Worm (Caenorhabditis elegans) whole organism, L1 larva: ENCODE measurements around the gene Y66C5A.1.

Experiments used
- C04F5.9 ChIP-seq: sonication (generic microtip); optimal IDR thresholded peaks from 2 replicates; lab custom pipeline; 2016; ENCODE audit warnings: missing genetic modification characterization, missing compliant biosample characterization
- C34B4.2 ChIP-seq: sonication (generic microtip); optimal IDR thresholded peaks from 2 replicates; lab custom pipeline; 2017; ENCODE audit warnings: mild to moderate bottlenecking, missing genetic modification characterization, missing compliant biosample characterization
- F16B12.6 ChIP-seq: fragments of 150-350 bp; optimal IDR thresholded peaks from 2 replicates; lab custom pipeline; 2014; ENCODE audit warnings: missing biosample characterization, missing genetic modification characterization
- Y116A8C.19 ChIP-seq: sonication (generic microtip); optimal IDR thresholded peaks from 2 replicates; lab custom pipeline; 2016; ENCODE audit warnings: missing compliant biosample characterization, missing genetic modification characterization, borderline replicate concordance
- aha-1 ChIP-seq: fragments of 150-350 bp; optimal IDR thresholded peaks from 2 replicates; lab custom pipeline; 2014; ENCODE audit warnings: missing biosample characterization, missing genetic modification characterization
- alr-1 ChIP-seq: fragments of 200-800 bp; sonication (Bioruptor generic); optimal IDR thresholded peaks from 2 replicates; lab custom pipeline; 2018; ENCODE audit warnings: borderline replicate concordance, mild to moderate bottlenecking, missing genetic modification characterization, missing compliant biosample characterization
- aly-2 ChIP-seq: fragments of 150-350 bp; optimal IDR thresholded peaks from 2 replicates; lab custom pipeline; 2014; ENCODE audit warnings: missing biosample characterization, missing genetic modification characterization
- ama-1 ChIP-seq: fragments of 150-350 bp; optimal IDR thresholded peaks from 2 replicates; lab custom pipeline; 2014
- ceh-63 ChIP-seq: fragments of 200-800 bp; sonication (Bioruptor generic); optimal IDR thresholded peaks from 2 replicates; lab custom pipeline; 2018; ENCODE audit warnings: mild to moderate bottlenecking, missing genetic modification characterization, missing compliant biosample characterization
- ceh-90 ChIP-seq: sonication (generic microtip); optimal IDR thresholded peaks from 2 replicates; lab custom pipeline; 2016; ENCODE audit warnings: missing genetic modification characterization, missing compliant biosample characterization
- efl-1 ChIP-seq, 4 experiments: fragments of 150-350 bp; optimal IDR thresholded peaks in 3 of 4; peaks in 1 of 4; 1 replicate in 1 of 4; 2 replicates in 3 of 4; lab custom pipeline; 2014; ENCODE audit warnings: missing biosample characterization in 2 of 4, missing genetic modification characterization in 2 of 4, missing genetic modification reagents in 2 of 4
- efl-3 ChIP-seq: fragments of 200-800 bp; sonication (Bioruptor generic); optimal IDR thresholded peaks from 2 replicates; lab custom pipeline; 2018; ENCODE audit warnings: mild to moderate bottlenecking, missing genetic modification characterization, missing compliant biosample characterization
- egl-27 ChIP-seq, 2 experiments: fragments of 150-350 bp in 1 of 2; sonication (generic microtip); optimal IDR thresholded peaks; 3 replicates each; lab custom pipeline; 2017 to 2018; ENCODE audit warnings: missing biosample characterization in 2 of 2, missing genetic modification characterization in 2 of 2, missing genetic modification reagents in 2 of 2
- elt-2 ChIP-seq: sonication (generic microtip); optimal IDR thresholded peaks from 2 replicates; lab custom pipeline; 2016; ENCODE audit warnings: missing genetic modification characterization, mild to moderate bottlenecking, inconsistent platforms, missing compliant biosample characterization, missing genetic modification reagents
- ets-5 ChIP-seq: fragments of 200-800 bp; sonication (Bioruptor generic); IDR thresholded peaks from 2 replicates; pipeline ENCODE4 v1.3.6; 2022; ENCODE audit warnings: missing genetic modification characterization, missing compliant biosample characterization
- fkh-4 ChIP-seq: sonication (generic microtip); optimal IDR thresholded peaks from 2 replicates; lab custom pipeline; 2016; ENCODE audit warnings: missing compliant biosample characterization, missing genetic modification characterization, borderline replicate concordance
- fkh-8 ChIP-seq: sonication (generic microtip); optimal IDR thresholded peaks from 2 replicates; lab custom pipeline; 2016; ENCODE audit warnings: mild to moderate bottlenecking, missing genetic modification characterization, missing compliant biosample characterization
- fos-1 ChIP-seq: fragments of 150-350 bp; optimal IDR thresholded peaks from 2 replicates; lab custom pipeline; 2014; ENCODE audit warnings: missing biosample characterization, missing genetic modification characterization
- irx-1 ChIP-seq: sonication (generic microtip); optimal IDR thresholded peaks from 2 replicates; lab custom pipeline; 2016; ENCODE audit warnings: missing genetic modification characterization, missing compliant biosample characterization
- lin-15B ChIP-seq: fragments of 150-350 bp; sonication (generic microtip); optimal IDR thresholded peaks from 3 replicates; lab custom pipeline; 2014; ENCODE audit warnings: missing biosample characterization, missing genetic modification characterization
- lir-3 ChIP-seq: sonication (generic microtip); optimal IDR thresholded peaks from 2 replicates; lab custom pipeline; 2016; ENCODE audit warnings: mild to moderate bottlenecking, missing genetic modification characterization, moderate library complexity, missing compliant biosample characterization; ENCODE audit not compliant: poor library complexity
- lsy-2 ChIP-seq, 2 experiments: fragments of 150-350 bp; optimal IDR thresholded peaks; 2 replicates each; lab custom pipeline; 2014; ENCODE audit warnings: missing biosample characterization in 2 of 2, missing genetic modification characterization in 2 of 2
- mdl-1 ChIP-seq, 2 experiments: fragments of 150-350 bp; optimal IDR thresholded peaks; 2 replicates each; lab custom pipeline; 2014 to 2017; ENCODE audit warnings: missing biosample characterization in 2 of 2, missing genetic modification characterization in 2 of 2, inconsistent platforms in 1 of 2
- nhr-11 ChIP-seq: fragments of 150-350 bp; optimal IDR thresholded peaks from 2 replicates; lab custom pipeline; 2014; ENCODE audit warnings: missing biosample characterization, missing genetic modification characterization
- nhr-12 ChIP-seq: sonication (generic microtip); optimal IDR thresholded peaks from 2 replicates; lab custom pipeline; 2017; ENCODE audit warnings: missing biosample characterization, missing genetic modification characterization
- nhr-20 ChIP-seq: sonication (generic microtip); optimal IDR thresholded peaks from 2 replicates; lab custom pipeline; 2016; ENCODE audit warnings: mild to moderate bottlenecking, missing genetic modification characterization, missing compliant biosample characterization
- nhr-237 ChIP-seq: fragments of 150-350 bp; optimal IDR thresholded peaks from 2 replicates; lab custom pipeline; 2014; ENCODE audit warnings: missing biosample characterization, missing genetic modification characterization
- nhr-47 ChIP-seq: sonication (generic microtip); optimal IDR thresholded peaks from 2 replicates; lab custom pipeline; 2016; ENCODE audit warnings: mild to moderate bottlenecking, missing genetic modification characterization, moderate library complexity, missing compliant biosample characterization
- nhr-84 ChIP-seq: sonication (generic microtip); optimal IDR thresholded peaks from 2 replicates; lab custom pipeline; 2017; ENCODE audit warnings: missing biosample characterization, missing genetic modification characterization
- nhr-85 ChIP-seq: sonication (generic microtip); peaks from one replicate; lab custom pipeline; 2016; ENCODE audit warnings: missing genetic modification characterization, inconsistent platforms, missing compliant biosample characterization
- pag-3 ChIP-seq: sonication (generic microtip); optimal IDR thresholded peaks from 2 replicates; lab custom pipeline; 2017; ENCODE audit warnings: missing genetic modification characterization, mild to moderate bottlenecking, missing compliant biosample characterization, antibody characterized with exemption, borderline replicate concordance; ENCODE audit not compliant: insufficient read depth
- pax-3 ChIP-seq: fragments of 200-800 bp; sonication (Bioruptor generic); optimal IDR thresholded peaks from 2 replicates; lab custom pipeline; 2018; ENCODE audit warnings: mild to moderate bottlenecking, missing genetic modification characterization, moderate library complexity, missing compliant biosample characterization
- pqm-1 ChIP-seq: sonication (generic microtip); optimal IDR thresholded peaks from 3 replicates; lab custom pipeline; 2017; ENCODE audit warnings: missing biosample characterization, missing genetic modification characterization
- rnt-1 ChIP-seq: sonication (generic microtip); optimal IDR thresholded peaks from 2 replicates; lab custom pipeline; 2016; ENCODE audit warnings: mild to moderate bottlenecking, missing genetic modification characterization, moderate library complexity, missing compliant biosample characterization
- skn-1 ChIP-seq: fragments of 150-350 bp; optimal IDR thresholded peaks from 2 replicates; lab custom pipeline; 2014; ENCODE audit warnings: missing biosample characterization, missing genetic modification characterization
- snu-23 ChIP-seq: sonication (generic microtip); optimal IDR thresholded peaks from 2 replicates; lab custom pipeline; 2016; ENCODE audit warnings: missing genetic modification characterization, missing compliant biosample characterization
- sox-4 ChIP-seq: sonication (generic microtip); optimal IDR thresholded peaks from 2 replicates; lab custom pipeline; 2016; ENCODE audit warnings: missing genetic modification characterization, missing compliant biosample characterization
- sup-37 ChIP-seq: fragments of 200-800 bp; sonication (Bioruptor generic); optimal IDR thresholded peaks from 2 replicates; lab custom pipeline; 2018; ENCODE audit warnings: mild to moderate bottlenecking, missing genetic modification characterization, missing compliant biosample characterization
- unc-130 ChIP-seq: fragments of 150-350 bp; optimal IDR thresholded peaks from 2 replicates; lab custom pipeline; 2017; ENCODE audit warnings: missing biosample characterization, missing genetic modification characterization, inconsistent platforms
- unc-30 ChIP-seq: sonication (generic microtip); optimal IDR thresholded peaks from 2 replicates; lab custom pipeline; 2017; ENCODE audit warnings: missing biosample characterization, missing genetic modification characterization
- unc-62 ChIP-seq: fragments of 150-350 bp; optimal IDR thresholded peaks from 2 replicates; lab custom pipeline; 2014; ENCODE audit warnings: missing biosample characterization, missing genetic modification reagents, missing genetic modification characterization
- unc-98 ChIP-seq: fragments of 200-800 bp; sonication (Bioruptor generic); IDR thresholded peaks from 2 replicates; pipeline ENCODE4 v1.3.6; 2022; ENCODE audit warnings: missing genetic modification characterization, missing compliant biosample characterization
- zag-1 ChIP-seq: fragments of 150-350 bp; optimal IDR thresholded peaks from 2 replicates; lab custom pipeline; 2014; ENCODE audit warnings: missing biosample characterization, missing genetic modification characterization

The Y66C5A.1 gene

DNA sequence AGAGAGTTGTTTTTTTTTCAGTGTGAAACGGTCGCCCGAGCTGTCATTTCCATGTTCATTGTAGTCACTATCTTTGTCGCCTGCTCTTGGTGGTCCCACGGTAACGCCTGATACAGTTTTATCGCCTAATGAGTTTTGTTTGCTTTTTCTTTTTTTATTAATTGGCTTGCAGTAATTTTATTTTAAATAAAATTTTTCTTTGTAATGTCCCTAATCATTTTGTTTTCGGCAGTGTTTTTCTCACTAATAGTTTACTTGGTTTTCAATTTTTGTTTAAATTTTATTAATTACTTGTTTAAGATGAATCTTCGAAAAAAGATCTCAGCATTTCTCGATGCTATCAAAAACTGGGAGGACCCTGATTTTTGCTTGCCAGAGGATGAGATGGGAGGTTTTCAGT is 10.3 kb upstream of the Y66C5A.1 start, which contains the start of gene M163.22:
M163.22 (plus strand) TSS at position 301 of the 400 bp plus-strand sequence.
- TF ChIP-seq F16B12.6 (tag; lab: Kevin White, UChicago) (no peak), lsy-2 (tag; optimal IDR thresholded peaks at IDR 0.05; lab: Kevin White, UChicago) (no peak), nhr-85 (tag; lab: Kevin White, UChicago) (no peak), efl-1 (optimal IDR thresholded peaks at IDR 0.05; lab: Kevin White, UChicago) (no peak), efl-1 (GFP tag; optimal IDR thresholded peaks at IDR 0.05 in 1 of 2; lab: Kevin White, UChicago) (peak in 1 of 2 experiments; percentile 68), ceh-63 (no peak), nhr-11 (tag; lab: Kevin White, UChicago) (no peak), sup-37 (GFP tag; lab: Kevin White, UChicago) (no peak)

DNA sequence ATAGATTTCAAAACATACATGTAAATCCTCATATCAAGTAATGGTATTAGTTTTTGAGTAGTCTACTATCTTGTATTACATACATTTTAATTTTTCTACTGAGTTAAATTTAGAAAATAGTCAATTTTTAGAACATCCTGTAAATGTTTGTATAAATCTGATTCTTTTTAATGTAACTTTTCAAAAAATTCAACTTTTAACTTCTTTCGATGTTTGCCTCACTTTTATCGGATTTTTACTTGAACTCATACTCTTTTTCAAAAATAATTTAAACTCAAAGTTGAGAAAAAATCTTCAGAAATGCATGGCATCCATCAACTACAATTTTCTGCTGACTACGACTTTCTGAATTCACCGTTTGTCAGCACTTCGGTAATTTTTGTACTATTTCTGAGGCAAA is 9.2 kb upstream of the Y66C5A.1 start, which contains the start of gene M163.7:
M163.7 (plus strand) TSS at position 301 of the 400 bp plus-strand sequence.
- TF ChIP-seq unc-98 (no peak), pqm-1 (tag; lab: Kevin White, UChicago) (no peak), lin-15B (tag; lab: Kevin White, UChicago) (no peak), nhr-12 (no peak), zag-1 (tag; lab: Kevin White, UChicago) (no peak), snu-23 (GFP tag; lab: Kevin White, UChicago) (no peak), lir-3 (tag; lab: Kevin White, UChicago) (no peak), aha-1 (tag; lab: Kevin White, UChicago) (no peak), irx-1 (tag; lab: Kevin White, UChicago) (no peak), sox-4 (tag; lab: Kevin White, UChicago) (no peak), nhr-47 (tag; lab: Kevin White, UChicago) (no peak)
- TF ChIP-seq, all 84 proteins: peak for 0

DNA sequence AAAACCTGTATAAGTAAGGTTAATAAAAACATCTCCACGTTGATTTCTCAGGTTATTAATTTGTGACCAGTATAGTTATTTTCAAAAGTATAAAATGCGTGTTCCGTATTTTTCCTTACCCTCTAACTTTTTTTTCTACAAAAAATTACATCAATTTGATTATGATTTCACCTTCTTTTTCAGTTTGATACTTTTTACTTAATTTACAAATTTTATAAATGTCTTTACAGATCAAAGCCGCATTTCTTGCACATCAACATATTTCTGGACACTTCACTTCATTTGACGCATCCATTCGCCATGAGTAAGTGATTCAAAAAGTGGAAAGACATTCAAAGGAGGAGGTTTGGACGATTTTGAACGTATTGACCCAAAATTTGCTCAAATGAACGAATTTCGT is 5.1 kb upstream of the Y66C5A.1 start, which contains the start of gene Y66C5A.2:
Y66C5A.2 (plus strand) TSS at position 301 of the 400 bp plus-strand sequence.
- TF ChIP-seq unc-30 (no peak), Y116A8C.19 (tag; lab: Kevin White, UChicago) (no peak), ceh-90 (no peak)

DNA sequence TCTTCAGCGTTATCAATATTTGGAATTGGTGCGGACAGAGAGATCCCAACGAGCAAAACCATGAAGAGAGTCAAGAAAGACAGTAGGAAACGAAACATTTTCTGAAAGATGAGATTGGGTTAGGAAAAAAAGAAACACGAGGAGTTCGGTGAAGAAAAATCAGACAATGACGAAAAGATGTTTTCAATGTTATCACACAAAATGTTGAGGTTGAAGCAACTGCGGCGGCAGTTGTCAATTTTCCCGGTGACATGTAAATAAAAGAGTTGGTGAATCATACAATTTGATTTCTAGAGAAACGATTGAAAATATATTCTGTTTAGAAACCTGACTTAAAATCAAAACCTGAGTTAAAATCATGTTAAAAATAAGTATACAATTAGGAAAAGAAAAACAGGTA is 1.6 kb downstream of the Y66C5A.1 start, which contains the start of gene F23D12.7:
F23D12.7 (minus strand) TSS at position 101 of the 400 bp plus-strand sequence.
- no peak for TF ChIP-seq efl-3
- peak; percentile 43 for TF ChIP-seq rnt-1 (tag; lab: Kevin White, UChicago)

DNA sequence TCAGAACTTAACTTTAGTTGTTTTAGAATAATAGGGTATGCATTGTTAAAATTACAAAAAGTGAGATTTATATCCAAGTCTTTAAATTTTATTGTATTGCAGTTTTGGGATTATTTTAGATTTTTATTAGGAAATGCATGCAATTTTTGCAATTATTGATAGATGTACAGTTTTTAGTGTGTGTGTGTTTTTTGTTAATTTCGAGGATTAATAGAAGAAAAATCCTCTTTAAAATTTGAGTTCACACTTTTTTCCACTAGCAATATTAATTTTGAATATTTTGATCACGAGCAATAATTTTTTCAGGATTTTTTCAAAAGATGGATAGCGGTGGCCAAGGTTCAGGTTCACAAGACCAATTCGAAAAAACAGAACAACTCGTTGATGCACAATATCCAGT is 7.4 kb downstream of the Y66C5A.1 start, which contains the start of gene jmjd-3.2:
jmjd-3.2 (plus strand) TSS at position 301 of the 400 bp plus-strand sequence.
- TF ChIP-seq ets-5 (GFP tag; lab: Robert Waterston, UW) (no peak), ama-1 (lab: Kevin White, UChicago) (no peak), alr-1 (tag; lab: Kevin White, UChicago) (no peak), mdl-1 (tag; optimal IDR thresholded peaks at IDR 0.05; lab: Kevin White, UChicago) (no peak), nhr-237 (tag; lab: Kevin White, UChicago) (no peak), C04F5.9 (no peak), fkh-8 (tag; lab: Kevin White, UChicago) (no peak), ceh-63 (no peak), elt-2 (no peak)

DNA sequence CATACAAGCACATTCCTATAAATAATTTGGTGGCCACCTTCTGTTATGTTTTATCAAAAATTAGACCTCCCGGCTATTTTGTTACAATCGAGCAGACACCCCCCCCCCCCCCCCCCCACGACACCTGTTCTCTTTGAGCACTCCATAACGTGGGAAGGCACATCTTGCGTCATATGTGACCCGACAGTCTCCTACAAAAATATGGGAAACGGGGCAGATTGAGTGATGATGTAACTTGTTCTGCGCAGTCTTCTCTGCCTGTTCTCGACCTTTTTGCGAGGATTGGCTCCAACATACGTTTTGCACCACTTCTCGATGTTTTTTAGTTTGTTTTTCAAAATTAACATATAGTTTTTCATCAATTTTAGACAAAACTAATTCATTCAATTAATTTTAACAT is 7.8 kb downstream of the Y66C5A.1 start:
- TF ChIP-seq unc-130 (tag; lab: Kevin White, UChicago) (no peak), egl-27 (tag; optimal IDR thresholded peaks at IDR 0.05; lab: Kevin White, UChicago) (no peak), pax-3 (tag; lab: Kevin White, UChicago) (no peak), ceh-63 (no peak), lin-15B (tag; lab: Kevin White, UChicago) (no peak), aly-2 (no peak), aha-1 (tag; lab: Kevin White, UChicago) (no peak), fkh-8 (tag; lab: Kevin White, UChicago) (no peak), skn-1 (tag; lab: Kevin White, UChicago) (no peak), fkh-4 (no peak), nhr-47 (tag; lab: Kevin White, UChicago) (no peak), unc-62 (GFP tag; lab: Kevin White, UChicago) (no peak), pag-3 (tag; lab: Kevin White, UChicago) (no peak), irx-1 (tag; lab: Kevin White, UChicago) (no peak), nhr-20 (no peak), ceh-90 (no peak), C04F5.9 (no peak), fos-1 (tag; lab: Kevin White, UChicago) (no peak), C34B4.2 (tag; lab: Kevin White, UChicago) (no peak), nhr-84 (tag; lab: Kevin White, UChicago) (no peak)
